Worm (Caenorhabditis elegans): ENCODE results near the gene ant-1.3.
A peak's percentile ranks its signal among the peaks of the same experiment; 100 is the strongest.

ant-1.3 gene

DNA sequence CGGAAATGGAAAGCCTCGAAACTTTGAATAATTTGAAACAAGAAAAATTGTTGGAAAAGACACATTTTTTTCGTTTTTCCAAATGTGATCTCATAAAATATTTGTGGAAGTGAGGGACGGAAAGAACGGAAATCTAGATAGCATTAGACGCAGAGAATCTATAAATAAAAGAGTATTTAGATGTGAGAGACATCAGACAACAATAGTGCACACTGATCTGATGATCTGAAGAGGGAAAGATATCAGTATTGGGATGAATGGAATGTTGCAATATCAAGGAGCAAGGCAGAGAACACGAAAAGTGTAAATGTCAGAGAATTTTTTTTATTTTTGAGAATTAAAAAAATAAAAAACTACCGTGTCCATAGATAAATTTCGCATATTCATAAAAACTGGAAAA is 25.8 kb upstream of the ant-1.3 start:
- peak; percentile 1 for TF ChIP-seq hlh-11 (tag; optimal IDR thresholded peaks at IDR 0.05)
- no peak for TF ChIP-seq aha-1 (tag)
- TF ChIP-seq ceh-32 (tag; optimal IDR thresholded peaks at IDR 0.05; ENCODE audit: poor library complexity) = no peak
- no peak for TF ChIP-seq nhr-77 (tag; optimal IDR thresholded peaks at IDR 0.05)
- TF ChIP-seq nhr-41 (GFP tag; IDR thresholded peaks at IDR 0.05) = no peak
- TF ChIP-seq dmd-6 (GFP tag; IDR thresholded peaks at IDR 0.05) = no peak

DNA sequence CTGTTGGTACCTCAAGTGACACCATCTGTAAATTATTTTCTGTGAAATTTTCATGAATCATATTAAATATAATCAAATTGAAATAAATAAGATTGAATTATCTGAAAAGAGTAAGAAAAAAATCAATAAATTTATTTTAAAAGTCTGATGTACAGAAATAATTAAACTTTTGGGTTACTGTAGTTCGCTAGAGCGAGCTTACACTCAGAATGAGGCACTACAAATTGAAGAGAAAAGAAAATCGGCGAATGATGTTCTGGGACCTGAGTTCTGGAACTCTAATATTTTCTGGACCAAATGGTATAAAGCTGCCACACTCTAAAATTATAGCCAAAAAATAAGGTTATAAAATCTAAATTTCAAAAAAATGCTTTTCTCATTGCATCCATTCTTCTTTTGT is 24.8 kb upstream of the ant-1.3 start:
- TF ChIP-seq ztf-11 (tag; optimal IDR thresholded peaks at IDR 0.05) = no peak
- no peak for TF ChIP-seq spr-3 (GFP tag; optimal IDR thresholded peaks at IDR 0.05)
- peak; percentile 59 for TF ChIP-seq lin-38 (GFP tag; IDR thresholded peaks at IDR 0.05)
- TF ChIP-seq nhr-77 (tag; optimal IDR thresholded peaks at IDR 0.05) = no peak
- no peak for TF ChIP-seq fos-1 (tag; optimal IDR thresholded peaks at IDR 0.05)
- no peak for TF ChIP-seq egl-43 (GFP tag; IDR thresholded peaks at IDR 0.05)
- no peak for TF ChIP-seq spr-1 (tag; optimal IDR thresholded peaks at IDR 0.05)
- TF ChIP-seq tra-1 (GFP tag; IDR thresholded peaks at IDR 0.05) = no peak

ce11 chrIV:9728376-9728775 is 19.3 kb upstream of the ant-1.3 start, which contains the start of gene nhr-100:
Gene nhr-100 (plus strand): TSS chrIV:9728676.
- TF ChIP-seq egl-27 (tag; optimal IDR thresholded peaks at IDR 0.05) (no peak), F37D6.2 (tag; optimal IDR thresholded peaks at IDR 0.05) (no peak), hmg-1.1 (GFP tag; IDR thresholded peaks at IDR 0.05) (no peak), lin-38 (GFP tag; IDR thresholded peaks at IDR 0.05) (no peak), T26A8.4 (GFP tag; IDR thresholded peaks at IDR 0.05) (no peak), attf-4 (tag; optimal IDR thresholded peaks at IDR 0.05) (no peak), nhr-237 (tag; optimal IDR thresholded peaks at IDR 0.05) (no peak), nhr-102 (tag; optimal IDR thresholded peaks at IDR 0.05) (no peak), zfp-2 (tag; optimal IDR thresholded peaks at IDR 0.05) (no peak)

ce11 chrIV:9727217-9727616 is 18.1 kb upstream of the ant-1.3 start:
- TF ChIP-seq unc-62 (GFP tag; optimal IDR thresholded peaks at IDR 0.05 in 1 of 2) (peak in 1 of 2 experiments; percentile 91), unc-62 (tag; optimal IDR thresholded peaks at IDR 0.05) (no peak), nhr-10 (tag; optimal IDR thresholded peaks at IDR 0.05) (no peak)

- no peak for TF ChIP-seq dmd-6 (GFP tag; IDR thresholded peaks at IDR 0.05)
- TF ChIP-seq aha-1 (tag) = peak; percentile 80
- TF ChIP-seq nhr-11 (tag; optimal IDR thresholded peaks at IDR 0.05) = peak; percentile 38
- no peak for TF ChIP-seq mxl-2 (GFP tag; conservative IDR thresholded peaks at IDR 0.05)
- peak in 1 of 2 experiments; percentile 63 for TF ChIP-seq unc-62 (GFP tag; optimal IDR thresholded peaks at IDR 0.05 in 1 of 2)
- no peak for TF ChIP-seq unc-62 (tag; optimal IDR thresholded peaks at IDR 0.05)
These were observed 16.4 kb upstream of the ant-1.3 start for ce11 chrIV:9725468-9725985.

DNA sequence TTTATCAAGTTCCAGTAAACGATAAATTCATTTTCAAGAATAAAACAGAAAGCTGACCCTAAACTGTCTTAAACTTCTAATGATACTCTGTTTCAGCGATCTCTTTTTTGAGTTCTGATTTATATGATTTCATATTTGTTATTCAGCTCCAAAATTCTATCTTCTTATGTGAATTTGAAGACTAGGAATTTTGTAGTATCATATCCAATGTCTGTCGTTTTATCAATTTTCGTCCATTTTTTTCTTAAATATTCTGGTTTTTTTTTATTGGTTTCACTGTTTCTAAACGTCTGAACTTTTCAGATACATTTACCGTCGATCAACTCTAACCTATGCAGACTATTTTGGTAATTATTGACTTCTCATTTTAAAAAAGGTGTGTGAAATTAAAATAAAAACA is 15.8 kb upstream of the ant-1.3 start, which contains the start of the genes nhr-138 and C28D4.18:
Gene nhr-138, plus strand, starts transcription at position 304 of the 400 bp plus-strand sequence.
Gene C28D4.18, plus strand, starts transcription at position 333 of the 400 bp plus-strand sequence.
- TF ChIP-seq aha-1 (tag) = peak; percentile 95
- no peak for TF ChIP-seq madf-5 (GFP tag; IDR thresholded peaks at IDR 0.05)

DNA sequence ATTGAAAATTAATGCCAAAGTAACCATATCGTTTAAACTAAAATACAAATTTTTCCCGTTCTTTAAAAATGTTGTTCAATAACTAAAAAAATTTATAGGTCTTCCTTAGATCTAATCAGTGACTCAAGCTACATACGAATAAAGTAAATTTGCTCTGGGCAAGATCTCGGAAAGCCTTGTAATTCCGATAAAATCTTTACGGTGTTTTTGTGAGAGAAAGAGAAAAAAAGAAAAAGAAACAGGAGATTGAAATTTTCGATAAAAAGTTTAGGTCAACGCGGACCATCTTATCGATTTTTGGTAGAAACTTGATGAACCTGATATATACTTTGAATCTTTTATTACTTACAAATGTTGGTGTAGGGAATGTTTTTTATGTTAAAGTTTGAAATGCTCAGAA is 14.1 kb upstream of the ant-1.3 start:
- no peak for TF ChIP-seq php-3 (GFP tag; IDR thresholded peaks at IDR 0.05)
- no peak for TF ChIP-seq unc-62 (GFP tag; optimal IDR thresholded peaks at IDR 0.05 in 1 of 2)
- no peak for TF ChIP-seq unc-62 (tag; optimal IDR thresholded peaks at IDR 0.05)
- no peak for TF ChIP-seq hlh-11 (tag; optimal IDR thresholded peaks at IDR 0.05)
- TF ChIP-seq dmd-6 (GFP tag; IDR thresholded peaks at IDR 0.05) = no peak
- TF ChIP-seq aha-1 (tag) = no peak
- TF ChIP-seq ceh-82 (tag; optimal IDR thresholded peaks at IDR 0.05) = no peak
- TF ChIP-seq ama-1 (optimal IDR thresholded peaks at IDR 0.05) = no peak
- TF ChIP-seq lin-38 (GFP tag; IDR thresholded peaks at IDR 0.05) = no peak
- TF ChIP-seq unc-130 (GFP tag; optimal IDR thresholded peaks at IDR 0.05) = no peak
- TF ChIP-seq mes-2 (tag; optimal IDR thresholded peaks at IDR 0.05; ENCODE audit: poor library complexity, severe bottlenecking) = no peak

Data from whole organism, L4 larva.